Fruit fly (Drosophila melanogaster) whole organism, adult: Measurements from ENCODE around the gene 14-3-3epsilon.

ENCODE experiments used
- CG11617 ChIP-seq: fragments of 200-800 bp; sonication (Bioruptor generic); optimal IDR thresholded peaks from 2 replicates; lab custom pipeline; 2017; ENCODE audit warnings: mild to moderate bottlenecking, missing biosample characterization, missing genetic modification reagents, missing genetic modification characterization
- CG12768 ChIP-seq: fragments of 200-800 bp; sonication (Bioruptor generic); optimal IDR thresholded peaks from 2 replicates; lab custom pipeline; 2017; ENCODE audit warnings: missing biosample characterization, missing genetic modification characterization, mild to moderate bottlenecking, moderate library complexity, missing genetic modification reagents
- CG14711 ChIP-seq: fragments of 200-800 bp; sonication (Bioruptor generic); optimal IDR thresholded peaks from 2 replicates; lab custom pipeline; 2018; ENCODE audit warnings: missing biosample characterization, mild to moderate bottlenecking, missing genetic modification characterization, moderate library complexity
- CG1620 ChIP-seq: fragments of 200-800 bp; sonication (Bioruptor generic); optimal IDR thresholded peaks from 2 replicates; lab custom pipeline; 2016; ENCODE audit warnings: missing biosample characterization, missing genetic modification characterization
- Clk ChIP-seq: fragments of 200-800 bp; sonication (Bioruptor generic); optimal IDR thresholded peaks from 2 replicates; lab custom pipeline; 2017; ENCODE audit warnings: missing biosample characterization, missing genetic modification characterization
- cic ChIP-seq: fragments of 200-800 bp; sonication (Bioruptor generic); optimal IDR thresholded peaks from 2 replicates; lab custom pipeline; 2017; ENCODE audit warnings: missing biosample characterization, mild to moderate bottlenecking, missing genetic modification characterization, moderate library complexity
- kay ChIP-seq: fragments of 200-800 bp; sonication (Bioruptor generic); peaks from one replicate; lab custom pipeline; 2016; ENCODE audit warnings: missing biosample characterization, missing genetic modification characterization, borderline replicate concordance
- pad ChIP-seq: fragments of 200-800 bp; sonication (Bioruptor generic); optimal IDR thresholded peaks from 3 replicates; lab custom pipeline; 2017; ENCODE audit warnings: missing biosample characterization, missing genetic modification characterization, mild to moderate bottlenecking, moderate library complexity, missing genetic modification reagents
- tj ChIP-seq: fragments of 200-800 bp; sonication (Bioruptor generic); optimal IDR thresholded peaks from 3 replicates; lab custom pipeline; 2017; ENCODE audit warnings: missing biosample characterization, mild to moderate bottlenecking, missing genetic modification characterization, moderate library complexity
- toe ChIP-seq: fragments of 200-800 bp; sonication (Bioruptor generic); optimal IDR thresholded peaks from 2 replicates; lab custom pipeline; 2016; ENCODE audit warnings: missing biosample characterization, missing genetic modification characterization

DNA sequence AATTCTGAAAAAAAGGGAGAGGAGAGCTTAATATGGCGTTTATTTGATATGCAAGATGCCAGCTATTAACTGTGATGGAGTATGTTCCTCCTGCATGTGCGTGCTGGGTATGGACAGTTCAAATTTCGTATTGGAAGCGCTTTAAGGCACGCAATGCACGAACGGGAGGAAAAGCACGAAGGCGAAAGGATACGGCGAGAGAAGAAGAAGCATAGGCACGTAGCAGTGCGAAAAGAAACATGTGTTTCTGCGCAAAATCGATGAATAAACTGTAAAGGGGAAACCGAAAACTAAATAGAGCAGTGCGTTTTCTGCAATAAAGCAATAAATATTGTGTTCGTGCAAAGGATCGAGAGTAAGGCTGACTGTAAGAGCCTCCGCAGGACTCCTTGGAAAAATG, 26.4 kb upstream of the 14-3-3epsilon start, which contains the start of gene CG14314:
- TF ChIP-seq tj (GFP tag; lab: Kevin White, UChicago): no peak
- no peak for TF ChIP-seq Clk (GFP tag; lab: Kevin White, UChicago)
- TF ChIP-seq toe (GFP tag; lab: Kevin White, UChicago): no peak
- no peak for TF ChIP-seq CG11617 (GFP tag; lab: Kevin White, UChicago)
- TF ChIP-seq CG14711 (tag; lab: Kevin White, UChicago): no peak
- no peak for TF ChIP-seq CG1620 (GFP tag; lab: Kevin White, UChicago)
- no peak for TF ChIP-seq kay (GFP tag; lab: Kevin White, UChicago)
- no peak for TF ChIP-seq cic (GFP tag; lab: Kevin White, UChicago)
- no peak for TF ChIP-seq pad (GFP tag; lab: Kevin White, UChicago)
- TF ChIP-seq CG12768 (GFP tag; lab: Kevin White, UChicago): no peak
